Worm (Caenorhabditis elegans): ENCODE measurements around the gene sre-51.

sre-51 gene

DNA sequence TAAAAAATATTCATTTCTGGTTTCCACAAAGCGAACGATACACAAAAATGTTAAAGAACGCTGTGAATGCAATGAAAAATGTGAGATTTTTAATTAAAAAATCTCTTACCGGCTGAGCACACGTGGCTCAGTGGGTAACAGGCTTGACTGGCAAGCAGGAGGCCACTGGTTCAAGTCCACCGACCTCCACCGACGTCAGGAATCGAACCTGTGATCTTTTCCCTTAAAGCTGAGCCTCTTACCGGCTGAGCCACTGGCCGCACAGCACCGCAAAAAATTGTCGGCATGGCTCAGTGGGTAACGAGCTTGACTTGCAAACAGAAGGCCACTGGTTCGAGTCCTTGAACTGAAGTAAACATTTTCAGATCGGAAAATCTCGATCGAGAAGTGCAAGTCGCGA lies 33.1 kb downstream of the sre-51 start, which contains the start of gene C44C11.6 (continued):
- TF ChIP-seq zfh-2 (GFP tag; conservative IDR thresholded peaks at IDR 0.05): peak; percentile 83
- TF ChIP-seq him-1 (tag; optimal IDR thresholded peaks at IDR 0.05): peak; percentile 18

DNA sequence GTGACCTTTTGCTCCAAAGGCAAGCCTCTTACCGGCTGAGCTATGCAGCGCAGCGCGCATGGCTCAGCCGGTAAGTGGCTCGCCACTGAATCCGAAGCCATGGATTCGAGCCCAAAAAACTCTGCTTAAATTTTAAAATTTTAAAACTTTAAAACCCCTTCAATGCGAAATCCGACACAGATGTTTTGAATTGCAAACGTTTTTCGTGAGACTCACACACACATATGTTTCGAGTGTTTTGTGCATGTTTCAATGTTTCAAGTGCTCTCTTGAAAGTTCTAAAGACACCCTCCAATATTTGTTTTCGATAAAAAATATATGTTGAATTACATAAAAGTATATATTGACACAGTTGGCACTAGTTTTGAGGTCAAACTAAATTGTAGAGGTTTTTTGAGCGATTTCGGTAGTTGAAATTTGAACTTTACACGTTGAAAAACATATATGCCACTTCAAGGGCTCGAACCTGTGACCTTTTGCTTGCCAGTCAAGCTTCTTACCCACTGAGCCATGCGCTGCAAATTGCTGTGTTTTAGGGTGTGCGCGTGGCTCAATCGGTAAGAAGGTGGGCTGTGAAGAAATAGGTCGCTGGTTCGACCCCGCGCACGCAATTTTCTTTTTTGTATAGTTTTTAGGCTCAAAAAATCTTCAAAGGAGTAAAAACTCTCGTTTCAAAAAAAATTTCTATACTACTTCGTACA lies 34.8 kb downstream of the sre-51 start:
- TF ChIP-seq Y79H2A.3 (GFP tag; conservative IDR thresholded peaks at IDR 0.05): no peak
- no peak for TF ChIP-seq somi-1 (GFP tag; optimal IDR thresholded peaks at IDR 0.05)
- no peak for TF ChIP-seq F10E7.11 (tag; optimal IDR thresholded peaks at IDR 0.05)
- no peak for TF ChIP-seq lin-40 (tag; optimal IDR thresholded peaks at IDR 0.05)
- TF ChIP-seq him-1 (tag; optimal IDR thresholded peaks at IDR 0.05): no peak
- TF ChIP-seq lin-26 (GFP tag; IDR thresholded peaks at IDR 0.05): no peak
- no peak for TF ChIP-seq let-526 (GFP tag; IDR thresholded peaks at IDR 0.05)
- TF ChIP-seq nfyb-1 (GFP tag; IDR thresholded peaks at IDR 0.05): no peak
- no peak for TF ChIP-seq K11D2.4 (GFP tag; IDR thresholded peaks at IDR 0.05)
- TF ChIP-seq sptf-2 (GFP tag; optimal IDR thresholded peaks at IDR 0.05): no peak
- TF ChIP-seq madf-8 (GFP tag; conservative IDR thresholded peaks at IDR 0.05): no peak
- TF ChIP-seq madf-3 (GFP tag; IDR thresholded peaks at IDR 0.05): no peak
- TF ChIP-seq snpc-1.3 (tag; optimal IDR thresholded peaks at IDR 0.05; ENCODE audit: insufficient read depth): no peak
- TF ChIP-seq pha-4 (tag; optimal IDR thresholded peaks at IDR 0.05): no peak
- no peak for TF ChIP-seq F33H1.4 (GFP tag; IDR thresholded peaks at IDR 0.05)
- TF ChIP-seq egl-18 (GFP tag; IDR thresholded peaks at IDR 0.05): no peak
- no peak for TF ChIP-seq snpc-4 (GFP tag; optimal IDR thresholded peaks at IDR 0.05)
- no peak for TF ChIP-seq snpc-4 (tag; optimal IDR thresholded peaks at IDR 0.05)

DNA sequence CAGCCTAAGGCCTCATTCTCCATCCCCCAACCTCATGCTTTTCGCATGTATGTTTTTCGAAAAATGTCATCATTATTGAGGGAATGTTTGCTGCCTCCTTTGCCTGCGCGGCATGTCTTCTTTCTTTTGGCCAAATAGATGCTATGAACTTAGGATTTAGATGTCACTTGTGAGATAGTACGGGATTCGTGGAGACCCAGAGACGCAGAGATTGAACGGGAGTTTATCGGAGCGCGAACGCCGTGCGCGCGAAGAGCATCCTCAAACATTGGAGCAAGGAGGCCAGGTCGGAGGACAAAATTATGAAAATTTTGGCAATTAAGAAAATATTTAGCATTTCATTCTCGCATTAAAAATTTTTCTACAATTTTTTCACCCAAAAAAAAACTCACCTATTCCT lies 37.3 kb downstream of the sre-51 start:
- TF ChIP-seq mes-4 (tag; optimal IDR thresholded peaks at IDR 0.05) (no peak), hmg-1.2 (GFP tag; IDR thresholded peaks at IDR 0.05) (peak; percentile 72)

DNA sequence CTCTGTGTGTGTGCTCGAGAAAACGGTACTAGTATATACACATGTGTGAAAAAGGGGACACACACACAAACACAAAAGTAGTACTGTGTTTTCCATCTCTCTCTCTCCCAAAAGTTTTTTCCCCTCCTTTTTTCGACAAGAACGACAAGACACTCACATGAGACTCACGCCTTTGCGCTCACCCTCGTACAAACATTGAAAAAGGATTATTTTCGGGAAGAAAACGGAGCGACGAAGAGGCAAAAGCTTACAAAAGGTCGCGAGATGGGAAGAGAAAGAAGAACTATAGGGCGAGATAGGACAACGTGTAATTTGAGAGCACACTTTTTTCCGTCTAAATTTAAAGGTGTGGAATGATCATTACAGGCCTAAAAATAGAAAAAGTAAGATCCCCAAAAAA lies 38.2 kb downstream of the sre-51 start:
- TF ChIP-seq ztf-26 (tag; optimal IDR thresholded peaks at IDR 0.05) (no peak), nhr-80 (tag; optimal IDR thresholded peaks at IDR 0.05) (peak; percentile 45), cebp-1 (GFP tag; IDR thresholded peaks at IDR 0.05) (no peak), cebp-1 (tag; optimal IDR thresholded peaks at IDR 0.05) (peak; percentile 4)

DNA sequence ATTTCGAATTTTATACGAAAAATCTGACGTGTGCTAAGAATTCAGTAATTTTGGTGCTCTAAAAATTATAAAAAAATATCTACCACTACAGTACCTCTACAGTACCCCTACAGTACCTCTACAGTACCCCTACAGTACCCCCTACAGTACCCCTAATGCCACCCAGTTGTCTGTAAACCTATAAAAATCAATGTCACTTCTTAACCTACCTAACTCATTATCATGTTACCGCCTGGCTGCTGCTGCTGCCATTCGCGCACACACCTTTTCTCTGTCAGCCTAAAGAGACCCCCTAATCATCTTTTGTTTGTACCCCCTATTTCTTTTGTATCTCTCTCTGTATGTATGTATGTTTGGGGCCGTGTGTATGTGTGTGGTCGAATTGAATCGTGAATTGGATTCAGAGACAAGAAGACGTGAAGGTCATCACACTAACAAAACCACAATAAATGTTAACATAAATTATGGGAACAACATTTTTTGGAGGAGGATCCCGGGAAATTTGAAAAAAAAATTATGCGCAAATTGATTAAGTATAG lies 39.1 kb downstream of the sre-51 start:
- TF ChIP-seq sdz-38 (tag; optimal IDR thresholded peaks at IDR 0.05) (no peak), rcor-1 (GFP tag; IDR thresholded peaks at IDR 0.05) (no peak), tbx-9 (tag; optimal IDR thresholded peaks at IDR 0.05; ENCODE audit: borderline replicate concordance) (no peak), ztf-3 (GFP tag; optimal IDR thresholded peaks at IDR 0.05) (no peak)

DNA sequence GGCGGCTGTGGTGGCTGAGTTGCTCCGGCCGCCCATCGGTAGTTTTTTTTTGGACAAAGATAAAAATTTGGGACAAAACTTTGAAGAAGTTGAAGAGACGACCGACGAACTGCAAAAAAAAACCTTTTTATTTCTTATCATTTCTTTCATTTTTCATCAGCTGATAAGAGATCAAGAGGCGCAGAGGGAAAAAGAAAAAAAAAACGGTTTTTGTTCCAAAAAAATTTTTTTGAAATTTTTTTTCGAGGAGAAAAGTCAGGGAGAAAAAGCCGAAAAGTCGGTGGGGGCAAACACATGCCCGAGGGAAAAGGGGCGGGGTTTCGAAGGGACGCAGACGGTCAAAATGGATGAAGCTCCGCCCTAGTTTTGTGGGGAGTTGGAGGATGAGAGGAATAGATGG lies 40.5 kb downstream of the sre-51 start, which contains the start of gene ras-1:
Gene ras-1, minus strand, starts transcription at position 129 of the 400 bp plus-strand sequence.
- TF ChIP-seq attf-5 (GFP tag; optimal IDR thresholded peaks at IDR 0.05) (peak; percentile 38), dox-1 (GFP tag; IDR thresholded peaks at IDR 0.05) (0 out of 2 replicates have a peak, but pooled peaks have one; percentile 33), nhr-80 (tag; optimal IDR thresholded peaks at IDR 0.05) (peak; percentile 64), repo-1 (tag; optimal IDR thresholded peaks at IDR 0.05) (no peak), ztf-25 (GFP tag; IDR thresholded peaks at IDR 0.05) (no peak), fkh-3 (tag; optimal IDR thresholded peaks at IDR 0.05) (no peak), let-607 (tag; optimal IDR thresholded peaks at IDR 0.05) (peak in 1 of 2 experiments; percentile 39), ceh-91 (GFP tag; IDR thresholded peaks at IDR 0.05) (no peak), lin-54 (GFP tag; optimal IDR thresholded peaks at IDR 0.05) (no peak), lin-40 (tag; optimal IDR thresholded peaks at IDR 0.05) (peak; percentile 27), cebp-1 (GFP tag; IDR thresholded peaks at IDR 0.05) (no peak), cebp-1 (tag; optimal IDR thresholded peaks at IDR 0.05) (peak; percentile 27), K11D2.4 (GFP tag; IDR thresholded peaks at IDR 0.05) (peak; percentile 74), mes-4 (tag; optimal IDR thresholded peaks at IDR 0.05) (no peak), sdz-38 (tag; optimal IDR thresholded peaks at IDR 0.05) (no peak), ccch-3 (GFP tag; optimal IDR thresholded peaks at IDR 0.05) (no peak), attf-3 (GFP tag; conservative IDR thresholded peaks at IDR 0.05) (no peak), hmg-1.2 (GFP tag; IDR thresholded peaks at IDR 0.05) (peak; percentile 24; the same call in 1 of the 2 replicates)

Measured in whole organism, young adult.